Fruit fly (Drosophila melanogaster): Measurements from ENCODE around the gene spen.
A peak's percentile ranks its signal among the peaks of the same experiment; 100 is the strongest.

spen gene

DNA sequence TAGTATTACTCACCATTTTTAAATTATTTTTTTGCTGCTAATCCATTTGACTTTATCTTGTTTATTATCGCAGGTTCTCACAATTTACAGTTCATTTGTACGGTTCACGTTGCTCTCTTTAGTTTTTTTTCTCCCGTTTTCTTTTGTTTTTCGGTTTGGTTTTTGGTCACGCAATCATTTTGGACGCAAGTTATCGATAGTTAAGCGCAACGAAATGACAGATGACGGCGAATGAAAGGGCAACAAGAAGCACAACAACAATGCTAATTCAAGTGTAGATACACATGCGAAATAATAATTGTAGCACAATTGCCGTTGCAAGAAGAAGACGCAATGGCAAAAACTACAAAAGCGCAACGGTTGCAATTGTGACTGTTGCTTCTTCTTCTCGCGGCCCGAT is 89.8 kb downstream of the spen start (continued):
- TF ChIP-seq pho (GFP tag; optimal IDR thresholded peaks at IDR 0.05) (no peak), ac (GFP tag; optimal IDR thresholded peaks at IDR 0.05) (no peak), CG10366 (GFP tag; IDR thresholded peaks at IDR 0.05) (no peak), CG9437 (GFP tag; optimal IDR thresholded peaks at IDR 0.05) (peak; percentile 28), BEAF-32 (GFP tag; optimal IDR thresholded peaks at IDR 0.05) (peak; percentile 50), eyg (GFP tag; optimal IDR thresholded peaks at IDR 0.05) (no peak)

DNA sequence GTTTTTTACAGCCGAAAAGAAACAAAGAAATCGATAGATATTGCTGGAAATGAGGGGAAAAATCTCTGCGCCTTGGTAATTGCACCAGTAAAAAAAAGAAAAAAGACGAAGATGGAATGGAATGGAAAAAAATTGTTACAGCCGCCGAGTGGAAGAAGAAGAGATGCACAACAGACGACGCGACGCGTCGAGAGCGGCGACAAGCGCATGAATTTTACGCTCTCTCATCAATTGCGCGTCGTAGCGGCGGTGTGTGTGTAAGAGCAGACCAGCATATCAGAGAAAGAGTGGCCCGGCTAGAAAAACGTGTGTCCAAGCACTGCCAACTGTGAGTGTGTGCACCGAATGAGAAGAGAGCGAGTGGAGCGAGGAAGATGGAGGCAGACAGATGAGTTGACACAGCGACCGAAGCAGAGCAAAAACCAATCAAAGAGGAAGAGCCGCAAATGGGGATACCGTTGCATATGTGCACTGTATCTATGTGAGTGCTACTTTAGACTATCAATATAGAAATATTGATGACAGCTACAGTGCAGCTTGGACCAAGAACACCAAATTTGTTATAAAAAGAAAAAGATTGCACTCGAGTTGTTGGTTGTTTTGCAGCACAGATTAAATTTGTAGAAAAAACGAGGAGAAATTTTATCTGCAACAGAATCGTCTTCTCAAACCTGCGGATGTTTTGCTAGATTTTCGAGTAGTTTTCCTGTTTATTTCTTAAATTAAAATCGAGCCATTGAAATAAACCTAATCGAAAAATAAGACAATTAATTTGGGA is 90.4 kb downstream of the spen start:
- no peak for TF ChIP-seq CG31224 (GFP tag; IDR thresholded peaks at IDR 0.05)
- TF ChIP-seq NFAT (GFP tag; IDR thresholded peaks at IDR 0.05), result no peak
- TF ChIP-seq CG2199 (GFP tag; IDR thresholded peaks at IDR 0.05), result peak; percentile 82
- peak; percentile 11 for TF ChIP-seq zf30C (GFP tag; optimal IDR thresholded peaks at IDR 0.05)
- no peak for TF ChIP-seq lilli (GFP tag; optimal IDR thresholded peaks at IDR 0.05)
- no peak for TF ChIP-seq org-1 (GFP tag; optimal IDR thresholded peaks at IDR 0.05)
- TF ChIP-seq her (GFP tag; optimal IDR thresholded peaks at IDR 0.05), result no peak
- no peak for TF ChIP-seq Dbx (GFP tag; IDR thresholded peaks at IDR 0.05)
- no peak for TF ChIP-seq CG14441 (GFP tag; IDR thresholded peaks at IDR 0.05)
- no peak for TF ChIP-seq CG15073 (GFP tag; optimal IDR thresholded peaks at IDR 0.05)
- TF ChIP-seq CG3163 (GFP tag; optimal IDR thresholded peaks at IDR 0.05), result peak; percentile 87
- TF ChIP-seq CG17359 (tag; optimal IDR thresholded peaks at IDR 0.05), result peak; percentile 34
- TF ChIP-seq dan (GFP tag; IDR thresholded peaks at IDR 0.05), result no peak
- TF ChIP-seq sens-2 (GFP tag; IDR thresholded peaks at IDR 0.05), result no peak
- TF ChIP-seq Hr51 (GFP tag; optimal IDR thresholded peaks at IDR 0.05), result no peak
- no peak for TF ChIP-seq CG7839 (tag; optimal IDR thresholded peaks at IDR 0.05)
- no peak for TF ChIP-seq grn (GFP tag; optimal IDR thresholded peaks at IDR 0.05)
- no peak for TF ChIP-seq Camta (GFP tag; optimal IDR thresholded peaks at IDR 0.05)
- no peak for TF ChIP-seq CG15269 (tag; optimal IDR thresholded peaks at IDR 0.05)
- TF ChIP-seq Ssrp (tag; optimal IDR thresholded peaks at IDR 0.05), result no peak
- no peak; the same call in 1 of the 2 replicates for TF ChIP-seq hbn (GFP tag; IDR thresholded peaks at IDR 0.05; ENCODE audit: partially characterized antibody)
- peak; percentile 18 for TF ChIP-seq trem (tag; optimal IDR thresholded peaks at IDR 0.05)
- TF ChIP-seq CG16863 (GFP tag; optimal IDR thresholded peaks at IDR 0.05), result peak; percentile 32
- TF ChIP-seq maf-S (GFP tag; optimal IDR thresholded peaks at IDR 0.05), result no peak
- TF ChIP-seq Mad (GFP tag; optimal IDR thresholded peaks at IDR 0.05), result no peak
- no peak for TF ChIP-seq gfzf (GFP tag; optimal IDR thresholded peaks at IDR 0.05)
- TF ChIP-seq btn (GFP tag; optimal IDR thresholded peaks at IDR 0.05), result no peak
- TF ChIP-seq tio (GFP tag; optimal IDR thresholded peaks at IDR 0.05), result peak; percentile 13
- no peak for TF ChIP-seq CG4707 (GFP tag; optimal IDR thresholded peaks at IDR 0.05)
- TF ChIP-seq CG10959 (GFP tag; IDR thresholded peaks at IDR 0.05), result no peak
- TF ChIP-seq sd (tag; optimal IDR thresholded peaks at IDR 0.05), result peak; percentile 60
- TF ChIP-seq Opbp (GFP tag; IDR thresholded peaks at IDR 0.05; ENCODE audit: partially characterized antibody), result no peak
- no peak for TF ChIP-seq CG12299 (tag; optimal IDR thresholded peaks at IDR 0.05)
- TF ChIP-seq CG6254 (GFP tag; optimal IDR thresholded peaks at IDR 0.05), result no peak
- TF ChIP-seq CG7372 (GFP tag; IDR thresholded peaks at IDR 0.05), result no peak
- no peak for TF ChIP-seq cato (GFP tag; optimal IDR thresholded peaks at IDR 0.05; ENCODE audit: borderline replicate concordance)
- no peak for TF ChIP-seq Antp (GFP tag; optimal IDR thresholded peaks at IDR 0.05)
- TF ChIP-seq cg (GFP tag; optimal IDR thresholded peaks at IDR 0.05), result peak; percentile 88
- TF ChIP-seq ato (GFP tag; IDR thresholded peaks at IDR 0.05; ENCODE audit: partially characterized antibody), result no peak
- TF ChIP-seq az2 (GFP tag; optimal IDR thresholded peaks at IDR 0.05), result peak; percentile 42
- no peak for TF ChIP-seq MBD-R2 (GFP tag; IDR thresholded peaks at IDR 0.05)
- no peak for TF ChIP-seq MESR4 (GFP tag; optimal IDR thresholded peaks at IDR 0.05)
- TF ChIP-seq CG6654 (GFP tag; optimal IDR thresholded peaks at IDR 0.05), result no peak
